Fruit fly (Drosophila melanogaster): Measurements from ENCODE around the gene CG14631.

CG14631 gene

DNA sequence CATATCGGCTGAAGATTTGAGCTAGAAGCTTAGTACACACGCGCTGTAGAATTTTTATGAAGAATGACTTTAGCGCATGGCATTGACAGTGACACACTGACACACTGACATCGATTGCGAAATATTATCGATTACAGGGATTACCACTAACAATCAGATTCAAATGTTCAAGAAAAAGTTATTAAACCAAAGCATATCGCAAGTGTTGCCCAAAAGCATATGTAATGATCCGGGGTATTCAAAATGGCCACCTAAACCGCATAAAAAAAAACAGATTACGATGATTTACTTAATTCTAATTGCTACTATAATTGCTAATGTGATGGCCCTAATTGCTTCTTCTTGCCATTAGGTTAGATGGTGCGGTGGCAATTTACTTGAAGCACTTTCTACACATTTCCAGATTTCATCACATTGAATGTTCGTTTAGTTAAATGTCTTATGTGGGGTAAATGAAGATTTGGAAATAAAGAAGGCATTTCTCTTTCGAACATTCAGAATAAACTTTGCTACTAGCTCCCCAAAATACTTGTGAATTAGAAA, at the start of gene CG14631, which contains the start of gene TfIIA-S-2:
CG14631 (plus strand) TSS at position 493 of the 543 bp plus-strand sequence.
TfIIA-S-2 (minus strand) TSS at position 101 of the 543 bp plus-strand sequence.
- no peak for TF ChIP-seq Myc (optimal IDR thresholded peaks at IDR 0.05)
- no peak for TF ChIP-seq insv (optimal IDR thresholded peaks at IDR 0.05)
- TF ChIP-seq ttk (optimal IDR thresholded peaks at IDR 0.05), result no peak
- no peak for TF ChIP-seq Sin3A (optimal IDR thresholded peaks at IDR 0.05)
- no peak for TF ChIP-seq h (optimal IDR thresholded peaks at IDR 0.05)
- TF ChIP-seq psq (optimal IDR thresholded peaks at IDR 0.05), result no peak

DNA sequence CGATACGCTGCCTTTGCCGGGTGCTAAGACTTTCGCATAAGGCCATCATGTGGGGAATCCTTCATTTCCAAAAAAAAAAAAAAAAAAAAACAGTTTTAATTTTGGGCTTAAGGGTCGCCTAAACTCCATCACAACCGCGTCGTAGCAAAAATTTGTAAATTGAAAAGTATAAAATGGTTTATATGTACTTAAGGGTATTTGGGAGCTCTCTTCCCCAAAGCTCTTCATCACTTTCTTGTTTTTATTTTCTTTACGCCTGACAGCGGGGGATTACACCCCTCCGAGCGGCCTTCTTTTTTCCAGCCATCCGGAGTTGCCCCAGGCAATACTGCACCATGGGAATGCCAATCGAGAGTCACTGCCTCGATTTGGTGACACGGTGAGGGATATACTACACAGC, 47.8 kb upstream of the CG14631 start:
- TF ChIP-seq psq (optimal IDR thresholded peaks at IDR 0.05), result no peak
- TF ChIP-seq Myc (optimal IDR thresholded peaks at IDR 0.05), result no peak
- TF ChIP-seq insv (optimal IDR thresholded peaks at IDR 0.05), result no peak
- TF ChIP-seq ttk (optimal IDR thresholded peaks at IDR 0.05), result no peak
- TF ChIP-seq Sin3A (optimal IDR thresholded peaks at IDR 0.05), result no peak
- TF ChIP-seq h (optimal IDR thresholded peaks at IDR 0.05), result no peak

dm6 chrX:966818-967217, 45.0 kb upstream of the CG14631 start:
- TF ChIP-seq ttk (optimal IDR thresholded peaks at IDR 0.05) (no peak), Sin3A (optimal IDR thresholded peaks at IDR 0.05) (no peak)

DNA sequence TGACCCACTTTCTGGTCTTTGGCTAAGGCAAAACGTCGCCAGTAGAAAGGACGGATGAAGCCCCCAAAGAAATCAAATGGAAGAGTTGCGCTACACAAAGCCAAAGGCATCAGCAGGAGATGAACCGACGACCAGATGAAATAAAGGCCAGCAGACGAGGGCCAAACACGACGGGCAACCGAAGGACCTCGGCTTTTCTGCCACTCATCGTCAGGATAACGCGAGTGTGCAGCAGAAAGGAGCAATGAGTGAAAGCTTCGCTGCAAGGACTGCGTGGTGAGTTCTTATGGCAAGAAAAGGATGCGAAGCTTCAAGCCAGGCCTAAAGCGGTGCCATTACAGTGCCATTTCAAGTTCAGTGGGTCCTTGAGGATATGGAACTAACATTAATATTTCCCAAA, 25.9 kb upstream of the CG14631 start:
- TF ChIP-seq psq (optimal IDR thresholded peaks at IDR 0.05) (no peak), insv (optimal IDR thresholded peaks at IDR 0.05) (no peak), Sin3A (optimal IDR thresholded peaks at IDR 0.05) (no peak), Myc (optimal IDR thresholded peaks at IDR 0.05) (no peak), h (optimal IDR thresholded peaks at IDR 0.05) (no peak), ttk (optimal IDR thresholded peaks at IDR 0.05) (no peak)

dm6 chrX:990218-990617, 21.6 kb upstream of the CG14631 start, which contains the start of gene CG18823:
Gene CG18823 (plus strand): TSS chrX:990518.
- TF ChIP-seq psq (optimal IDR thresholded peaks at IDR 0.05), result no peak
- TF ChIP-seq insv (optimal IDR thresholded peaks at IDR 0.05), result no peak
- no peak for TF ChIP-seq Myc (optimal IDR thresholded peaks at IDR 0.05)
- TF ChIP-seq h (optimal IDR thresholded peaks at IDR 0.05), result no peak
- TF ChIP-seq Sin3A (optimal IDR thresholded peaks at IDR 0.05), result no peak
- TF ChIP-seq ttk (optimal IDR thresholded peaks at IDR 0.05), result no peak

DNA sequence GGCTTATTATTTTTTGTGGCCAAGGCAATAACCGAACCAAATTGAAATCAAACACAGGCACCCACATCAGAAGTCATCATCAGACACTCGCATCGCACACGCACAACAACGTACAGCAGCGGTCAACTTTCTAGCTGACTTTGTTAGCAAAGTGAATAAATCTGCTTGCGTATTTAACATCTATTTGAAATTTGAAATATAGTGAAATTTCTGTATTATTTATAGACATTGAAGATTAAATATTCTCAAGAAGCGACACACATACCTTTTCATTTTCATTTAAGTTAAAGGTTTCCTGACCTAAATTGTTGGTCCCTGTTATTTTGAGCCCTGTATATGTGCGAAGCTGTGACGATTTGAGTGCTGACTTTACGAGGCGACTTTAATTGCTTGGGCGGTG, 13.0 kb upstream of the CG14631 start:
- no peak for TF ChIP-seq h (optimal IDR thresholded peaks at IDR 0.05)
- TF ChIP-seq psq (optimal IDR thresholded peaks at IDR 0.05), result no peak
- TF ChIP-seq Myc (optimal IDR thresholded peaks at IDR 0.05), result no peak
- no peak for TF ChIP-seq ttk (optimal IDR thresholded peaks at IDR 0.05)
- no peak for TF ChIP-seq insv (optimal IDR thresholded peaks at IDR 0.05)
- TF ChIP-seq Sin3A (optimal IDR thresholded peaks at IDR 0.05), result no peak

DNA sequence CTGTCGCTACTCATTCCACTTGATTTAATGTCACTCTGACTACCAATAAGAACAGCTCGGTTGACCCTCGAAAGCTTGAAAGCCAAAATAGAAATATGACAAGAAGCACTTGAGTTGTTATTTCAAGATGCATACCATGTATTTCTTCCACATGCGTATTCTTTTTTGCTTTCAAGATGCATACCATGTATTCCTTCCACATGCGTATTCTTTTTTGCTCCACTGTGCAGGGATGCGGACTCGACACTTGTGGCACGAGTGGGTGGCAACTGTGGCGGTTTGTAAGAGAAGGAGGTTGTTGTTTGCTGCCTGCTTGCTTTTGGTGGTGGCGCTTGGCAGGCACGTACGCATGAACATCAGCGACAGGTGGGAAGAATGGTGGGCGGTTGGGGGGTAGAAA, 5.7 kb upstream of the CG14631 start:
- TF ChIP-seq h (optimal IDR thresholded peaks at IDR 0.05) (no peak), insv (optimal IDR thresholded peaks at IDR 0.05) (no peak), Myc (optimal IDR thresholded peaks at IDR 0.05) (no peak), psq (optimal IDR thresholded peaks at IDR 0.05) (no peak), ttk (optimal IDR thresholded peaks at IDR 0.05) (no peak), Sin3A (optimal IDR thresholded peaks at IDR 0.05) (no peak)

dm6 chrX:1009468-1010259, 2.2 kb upstream of the CG14631 start:
- no peak for TF ChIP-seq Myc (optimal IDR thresholded peaks at IDR 0.05)

dm6 chrX:1026511-1026910, 14.7 kb downstream of the CG14631 start, which contains the start of the genes CG32814, CG11638 and CG3021:
Gene CG32814 (minus strand): TSS chrX:1026700.
Gene CG11638 (minus strand): TSS chrX:1026703.
Gene CG3021 (plus strand): TSS chrX:1026791.
- no peak for TF ChIP-seq psq (optimal IDR thresholded peaks at IDR 0.05)
- TF ChIP-seq insv (optimal IDR thresholded peaks at IDR 0.05), result no peak
- TF ChIP-seq Myc (optimal IDR thresholded peaks at IDR 0.05), result no peak
- no peak for TF ChIP-seq h (optimal IDR thresholded peaks at IDR 0.05)
- TF ChIP-seq ttk (optimal IDR thresholded peaks at IDR 0.05), result no peak
- no peak for TF ChIP-seq Sin3A (optimal IDR thresholded peaks at IDR 0.05)

- TF ChIP-seq psq (optimal IDR thresholded peaks at IDR 0.05) (no peak), Sin3A (optimal IDR thresholded peaks at IDR 0.05) (no peak), ttk (optimal IDR thresholded peaks at IDR 0.05) (no peak), insv (optimal IDR thresholded peaks at IDR 0.05) (no peak), Myc (optimal IDR thresholded peaks at IDR 0.05) (no peak), h (optimal IDR thresholded peaks at IDR 0.05) (no peak)
Observed at dm6 chrX:1030478-1030877, 18.6 kb downstream of the CG14631 start, which contains the start of the genes Cdc45 and Rpp21. Gene Cdc45 (minus strand): TSS chrX:1030556. Gene Rpp21 (plus strand): TSS chrX:1030758.

DNA sequence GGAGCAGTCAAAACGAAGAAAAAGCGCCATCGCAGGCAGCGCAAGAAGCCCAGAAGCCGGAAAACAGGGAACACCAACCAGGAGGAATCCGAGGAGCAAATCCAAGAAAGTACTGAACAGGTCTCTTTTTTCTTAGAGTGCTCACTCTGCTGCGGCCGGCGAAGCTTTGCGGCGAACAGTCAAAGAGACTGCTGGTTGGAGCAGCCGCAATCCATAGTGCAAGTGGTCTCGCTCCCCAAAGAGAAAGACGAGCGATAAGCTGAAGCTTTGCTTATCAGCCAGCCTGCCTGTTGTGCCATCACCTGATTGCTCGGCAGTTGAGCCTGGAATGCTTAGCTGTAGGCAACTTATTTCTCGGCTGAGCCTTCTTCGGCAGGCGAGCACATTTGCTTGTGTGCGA, 19.4 kb downstream of the CG14631 start, which contains the start of gene CG14630:
CG14630 (plus strand) TSS at position 301 of the 400 bp plus-strand sequence.
- TF ChIP-seq psq (optimal IDR thresholded peaks at IDR 0.05) (no peak), ttk (optimal IDR thresholded peaks at IDR 0.05) (no peak), Myc (optimal IDR thresholded peaks at IDR 0.05) (no peak), insv (optimal IDR thresholded peaks at IDR 0.05) (no peak), h (optimal IDR thresholded peaks at IDR 0.05) (no peak), Sin3A (optimal IDR thresholded peaks at IDR 0.05) (no peak)

DNA sequence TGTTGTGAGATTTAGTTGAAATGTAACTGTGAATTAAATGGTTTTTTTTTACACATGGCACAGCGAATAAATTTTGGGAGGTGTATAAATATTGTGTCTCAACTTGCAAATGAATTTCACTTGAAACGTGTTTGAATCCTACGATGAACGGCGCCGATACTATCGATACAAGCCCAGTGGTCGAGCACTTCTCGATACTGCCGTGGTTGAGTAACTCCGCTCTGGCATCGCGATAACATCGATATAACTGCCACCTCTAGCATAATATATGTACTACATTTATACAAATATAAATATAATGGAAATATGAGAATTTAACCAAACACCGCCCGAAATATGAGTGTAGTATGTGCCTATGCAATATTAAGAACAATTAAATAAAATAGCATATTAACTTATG, 21.2 kb downstream of the CG14631 start:
- TF ChIP-seq ttk (optimal IDR thresholded peaks at IDR 0.05) (no peak), h (optimal IDR thresholded peaks at IDR 0.05) (no peak), Myc (optimal IDR thresholded peaks at IDR 0.05) (no peak), Sin3A (optimal IDR thresholded peaks at IDR 0.05) (no peak), psq (optimal IDR thresholded peaks at IDR 0.05) (no peak), insv (optimal IDR thresholded peaks at IDR 0.05) (no peak)
